Fruit fly (Drosophila melanogaster): Measurements from ENCODE around the gene scaf6.

scaf6 gene

dm6 chr3L:17012017-17012719 is 30.2 kb downstream of the scaf6 start, which contains the start of gene CG3764 (continued):
- TF ChIP-seq fd85E (GFP tag; optimal IDR thresholded peaks at IDR 0.05) (no peak), svp (GFP tag) (peak; percentile 77), CG16779 (tag; optimal IDR thresholded peaks at IDR 0.05) (peak; percentile 42), Ets96B (tag; optimal IDR thresholded peaks at IDR 0.05) (no peak), CG6808 (GFP tag; optimal IDR thresholded peaks at IDR 0.05) (peak; percentile 69), net (GFP tag; optimal IDR thresholded peaks at IDR 0.05) (peak; percentile 65), Sox102F (GFP tag; optimal IDR thresholded peaks at IDR 0.05) (peak; percentile 49), Eip75B (GFP tag; optimal IDR thresholded peaks at IDR 0.05) (peak; percentile 55), CG11902 (GFP tag; optimal IDR thresholded peaks at IDR 0.05) (no peak), achi (GFP tag; optimal IDR thresholded peaks at IDR 0.05) (peak; percentile 52), CG31627 (GFP tag; optimal IDR thresholded peaks at IDR 0.05) (peak; percentile 37), CG7368 (GFP tag; optimal IDR thresholded peaks at IDR 0.05) (peak; percentile 51), CG4318 (GFP tag; optimal IDR thresholded peaks at IDR 0.05) (no peak), Smox (GFP tag; optimal IDR thresholded peaks at IDR 0.05) (peak; percentile 34), Eip93F (GFP tag; optimal IDR thresholded peaks at IDR 0.05) (no peak), CG32006 (GFP tag; optimal IDR thresholded peaks at IDR 0.05) (peak; percentile 6), vri (GFP tag; optimal IDR thresholded peaks at IDR 0.05) (peak; percentile 30), Blimp-1 (GFP tag; optimal IDR thresholded peaks at IDR 0.05) (peak; percentile 68), CG34406 (GFP tag; optimal IDR thresholded peaks at IDR 0.05) (peak; percentile 54), Sox14 (GFP tag; optimal IDR thresholded peaks at IDR 0.05) (peak; percentile 68), pdm3 (GFP tag; optimal IDR thresholded peaks at IDR 0.05) (peak; percentile 52), Hr38 (GFP tag; optimal IDR thresholded peaks at IDR 0.05) (no peak), CG15336 (GFP tag; IDR thresholded peaks at IDR 0.05) (no peak; the same call in 1 of the 2 replicates), fkh (GFP tag; optimal IDR thresholded peaks at IDR 0.05) (peak; percentile 99), Ets21C (GFP tag; optimal IDR thresholded peaks at IDR 0.05) (peak; percentile 36), Sox15 (GFP tag; optimal IDR thresholded peaks at IDR 0.05) (no peak), CG6792 (GFP tag; optimal IDR thresholded peaks at IDR 0.05) (peak; percentile 33), CG8632 (GFP tag; optimal IDR thresholded peaks at IDR 0.05) (peak; percentile 40), OdsH (GFP tag; optimal IDR thresholded peaks at IDR 0.05) (peak; percentile 43), Gug (GFP tag; IDR thresholded peaks at IDR 0.05) (no peak), topi (GFP tag; optimal IDR thresholded peaks at IDR 0.05) (peak; percentile 60), CG9139 (GFP tag; optimal IDR thresholded peaks at IDR 0.05) (peak; percentile 37), dsx (GFP tag; optimal IDR thresholded peaks at IDR 0.05; ENCODE audit: poor library complexity, severe bottlenecking) (peak; percentile 17)

dm6 chr3L:17011351-17012016 is 30.9 kb downstream of the scaf6 start:
- TF ChIP-seq Hr4 (GFP tag; optimal IDR thresholded peaks at IDR 0.05), result no peak
- no peak for TF ChIP-seq CG32006 (GFP tag; optimal IDR thresholded peaks at IDR 0.05)
- peak; percentile 11 for TF ChIP-seq CG6276 (GFP tag; optimal IDR thresholded peaks at IDR 0.05)
- TF ChIP-seq svp (GFP tag), result peak; percentile 93
- TF ChIP-seq lz (GFP tag; optimal IDR thresholded peaks at IDR 0.05), result no peak
- TF ChIP-seq Sox14 (GFP tag; optimal IDR thresholded peaks at IDR 0.05), result no peak
- no peak for TF ChIP-seq Ets96B (tag; optimal IDR thresholded peaks at IDR 0.05)
- peak; percentile 16 for TF ChIP-seq Lpt (GFP tag; optimal IDR thresholded peaks at IDR 0.05)
- no peak for TF ChIP-seq ss (GFP tag; optimal IDR thresholded peaks at IDR 0.05)
- peak; percentile 98 for TF ChIP-seq Blimp-1 (GFP tag; optimal IDR thresholded peaks at IDR 0.05)
- no peak for TF ChIP-seq CG34406 (GFP tag; optimal IDR thresholded peaks at IDR 0.05)
